Worm (Caenorhabditis elegans) whole organism, L2 larva: Measurements from ENCODE around the gene F38B7.2.

Source experiments
- ZK546.5 ChIP-seq: sonication (generic microtip); optimal IDR thresholded peaks from 2 replicates; lab custom pipeline; 2017; ENCODE audit warnings: missing biosample characterization, missing genetic modification characterization
- nhr-11 ChIP-seq: fragments of 150-350 bp; optimal IDR thresholded peaks from 2 replicates; lab custom pipeline; 2014; ENCODE audit warnings: missing biosample characterization, missing genetic modification characterization
- unc-39 ChIP-seq: fragments of 150-350 bp; optimal IDR thresholded peaks from 2 replicates; lab custom pipeline; 2014; ENCODE audit warnings: missing biosample characterization, missing genetic modification characterization

- TF ChIP-seq unc-39 (tag; lab: Kevin White, UChicago) = no peak
- no peak for TF ChIP-seq ZK546.5 (tag; lab: Kevin White, UChicago)
- no peak for TF ChIP-seq nhr-11
These were observed 10.5 kb downstream of the F38B7.2 start, which contains the start of gene duo-1 for ce11 chrV:11554260-11554659.
